Fruit fly (Drosophila melanogaster) S2 (cell line): ENCODE results near the gene Jon25Bi.

Experiments
- CG8478 ChIP-seq: fragments of >200 bp; optimal IDR thresholded peaks from 2 replicates; lab custom pipeline; 2018
- CTCF ChIP-seq, 2 experiments: fragments of >200 bp; optimal IDR thresholded peaks; 2 replicates each; lab custom pipeline; 2018

DNA sequence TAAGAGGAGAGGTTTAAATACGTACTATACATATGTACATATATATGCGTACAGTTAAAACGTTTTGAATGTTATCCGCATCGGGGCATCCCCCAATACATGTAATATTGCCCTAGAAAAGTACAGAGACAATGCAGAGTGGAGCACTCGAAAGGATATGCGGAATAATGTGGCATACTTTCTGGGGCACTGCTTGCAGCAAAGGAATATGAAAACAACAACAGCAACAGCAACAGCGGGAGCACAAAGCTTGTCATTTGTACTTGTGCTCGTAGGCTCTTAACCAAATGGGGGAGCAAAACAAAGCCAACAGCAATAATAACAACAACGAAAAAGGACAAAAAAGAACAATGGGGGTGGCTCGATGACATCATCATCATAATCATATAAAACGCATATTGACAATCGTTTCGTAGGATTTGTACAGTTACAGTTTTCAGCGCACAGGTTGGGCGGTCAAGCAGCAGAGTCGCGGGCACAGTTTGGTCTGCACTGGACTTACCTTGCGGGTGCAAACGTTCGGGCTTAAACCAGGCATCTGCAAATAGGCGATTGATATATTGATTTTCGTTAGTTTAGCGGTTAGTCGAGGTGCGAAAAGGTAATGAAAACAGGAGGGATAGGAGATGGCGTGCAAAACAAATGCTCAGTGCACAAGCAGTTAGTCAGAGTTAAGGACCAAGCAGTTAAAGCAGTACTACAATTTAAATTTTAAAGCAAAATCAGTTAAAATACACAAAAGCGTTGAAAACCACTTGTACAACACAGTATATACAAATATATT is 48.9 kb upstream of the Jon25Bi start:
- TF ChIP-seq CG8478 (lab: Kevin White, UChicago) (no peak), CTCF (optimal IDR thresholded peaks at IDR 0.05; lab: Kevin White, UChicago) (peak in 1 of 2 experiments; percentile 56)
